Worm (Caenorhabditis elegans): ENCODE data around the gene ipla-1.

DNA sequence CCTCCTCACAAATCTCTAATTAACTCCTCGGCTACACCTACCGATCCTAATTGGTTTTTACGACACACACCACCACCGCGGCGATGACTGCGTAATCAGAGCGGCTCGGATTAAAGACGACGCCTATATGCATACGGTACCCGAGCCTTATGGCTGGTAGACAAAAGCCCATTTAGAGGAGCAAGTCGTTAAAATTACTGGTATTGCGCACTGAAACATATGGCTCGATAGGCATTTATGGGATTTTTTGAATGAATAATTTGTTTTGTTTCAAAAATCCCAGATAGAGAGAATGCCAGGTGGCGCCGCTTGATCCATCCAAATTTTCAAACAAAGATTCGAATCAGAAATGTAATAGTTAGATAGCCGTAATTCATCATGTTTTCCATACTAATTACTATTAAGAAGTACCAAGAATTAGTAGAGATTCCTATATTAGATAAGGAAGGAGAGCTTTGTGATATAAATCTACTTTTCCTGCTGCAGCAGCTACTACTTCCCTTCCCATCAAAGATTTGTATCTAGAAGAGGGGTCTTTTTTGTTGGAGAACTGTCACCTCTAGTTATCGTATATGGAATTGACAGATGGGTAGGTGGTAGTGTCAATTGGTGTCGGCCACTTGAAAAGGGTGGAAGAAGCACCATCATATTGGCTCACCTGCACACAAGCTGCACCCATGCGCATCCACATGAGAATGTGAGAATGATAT is 17.8 kb downstream of the ipla-1 start:
- TF ChIP-seq nhr-237 (tag; optimal IDR thresholded peaks at IDR 0.05) (no peak), unc-39 (tag; optimal IDR thresholded peaks at IDR 0.05) (no peak), dpl-1 (GFP tag; optimal IDR thresholded peaks at IDR 0.05) (no peak), aha-1 (tag) (no peak), lsy-2 (tag; optimal IDR thresholded peaks at IDR 0.05) (no peak), ceh-82 (tag; optimal IDR thresholded peaks at IDR 0.05) (no peak), rbr-2 (tag; optimal IDR thresholded peaks at IDR 0.05) (no peak), zag-1 (tag; optimal IDR thresholded peaks at IDR 0.05) (no peak), hlh-30 (tag; optimal IDR thresholded peaks at IDR 0.05; ENCODE audit: insufficient read depth) (no peak), snpc-4 (tag; optimal IDR thresholded peaks at IDR 0.05) (no peak), egl-27 (tag; optimal IDR thresholded peaks at IDR 0.05) (no peak), lin-39 (tag; optimal IDR thresholded peaks at IDR 0.05) (no peak)
